Worm (Caenorhabditis elegans): ENCODE measurements around the gene srd-40.

ce11 chrX:12365388-12365787, 41.8 kb downstream of the srd-40 start, which contains the start of gene F19H6.4:
- TF ChIP-seq lin-15B (tag; optimal IDR thresholded peaks at IDR 0.05) = no peak
- no peak for TF ChIP-seq ztf-4 (tag; optimal IDR thresholded peaks at IDR 0.05)
- no peak for TF ChIP-seq lin-13 (GFP tag; optimal IDR thresholded peaks at IDR 0.05)
- TF ChIP-seq aly-2 (tag; optimal IDR thresholded peaks at IDR 0.05) = no peak
- TF ChIP-seq elt-3 (tag; optimal IDR thresholded peaks at IDR 0.05) = no peak
- no peak for TF ChIP-seq isw-1 (GFP tag; IDR thresholded peaks at IDR 0.05)
- no peak for TF ChIP-seq lir-3 (tag; optimal IDR thresholded peaks at IDR 0.05; ENCODE audit: poor library complexity)
